Worm (Caenorhabditis elegans) whole organism, L1 larva: ENCODE results near the gene trpa-1.

Source experiments
- elt-3 ChIP-seq, 6 experiments: fragments of 150-350 bp in 1 of 6; sonication (generic microtip); optimal IDR thresholded peaks; 2 replicates each; lab custom pipeline; 2017 to 2018; ENCODE audit warnings: missing biosample characterization in 6 of 6, missing genetic modification characterization in 6 of 6, inconsistent platforms in 1 of 6
- sox-4 ChIP-seq: sonication (generic microtip); optimal IDR thresholded peaks from 2 replicates; lab custom pipeline; 2016; ENCODE audit warnings: missing genetic modification characterization, missing compliant biosample characterization
- zag-1 ChIP-seq: fragments of 150-350 bp; optimal IDR thresholded peaks from 2 replicates; lab custom pipeline; 2014; ENCODE audit warnings: missing biosample characterization, missing genetic modification characterization

DNA sequence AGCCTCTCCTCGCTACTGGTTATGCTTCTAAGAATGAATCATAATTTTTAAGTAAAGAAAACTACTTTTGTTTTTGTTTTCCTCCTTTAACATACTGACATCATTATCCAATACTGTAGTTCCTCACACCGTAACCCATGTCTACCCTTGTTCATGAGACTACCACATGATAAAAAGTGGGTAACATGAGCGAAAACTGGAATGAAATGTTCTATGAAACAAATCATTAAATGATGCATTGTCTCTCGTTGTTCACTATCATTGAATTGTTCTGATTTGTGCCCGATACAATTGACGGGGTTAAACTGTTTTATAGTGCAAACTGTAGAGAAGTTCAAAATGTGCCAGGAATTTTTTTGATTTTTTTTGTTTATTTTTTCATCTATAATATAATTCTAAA is 33.4 kb downstream of the trpa-1 start:
- TF ChIP-seq zag-1 (no peak), elt-3 (tag; optimal IDR thresholded peaks at IDR 0.05; lab: Kevin White, UChicago) (peak in 2 of 6 experiments; percentile 12 to 47), sox-4 (no peak)
